Fruit fly (Drosophila melanogaster) whole organism, embryonic: ENCODE data around the gene Smu1.

Experiments
- Ada2b ChIP-seq: fragments of 200-800 bp; sonication (Bioruptor generic); IDR thresholded peaks from 2 replicates; pipeline ENCODE4 v1.3.6; 2022; ENCODE audit warnings: missing biosample characterization, missing genetic modification characterization
- Aef1 ChIP-seq: fragments of 200-800 bp; sonication (Bioruptor generic); IDR thresholded peaks from 3 replicates; pipeline ENCODE4 v1.3.6; 2022; ENCODE audit warnings: missing biosample characterization, missing genetic modification characterization
- CG10209 ChIP-seq: fragments of 200-800 bp; sonication (Bioruptor generic); optimal IDR thresholded peaks from 3 replicates; lab custom pipeline; 2017; ENCODE audit warnings: missing biosample characterization, mild to moderate bottlenecking, missing genetic modification characterization, missing genetic modification reagents
- CG1024 ChIP-seq: fragments of 200-800 bp; sonication (Bioruptor generic); IDR thresholded peaks from 2 replicates; pipeline ENCODE4 v1.3.6; 2022; ENCODE audit warnings: missing biosample characterization, missing genetic modification characterization
- CG10543 ChIP-seq: fragments of 200-800 bp; sonication (Bioruptor generic); optimal IDR thresholded peaks from 3 replicates; lab custom pipeline; 2017; ENCODE audit warnings: missing biosample characterization, mild to moderate bottlenecking, missing genetic modification characterization, moderate library complexity
- CG11398 ChIP-seq: fragments of 200-800 bp; sonication (Bioruptor generic); optimal IDR thresholded peaks from 2 replicates; lab custom pipeline; 2016; ENCODE audit warnings: missing biosample characterization, missing genetic modification characterization
- CG12744 ChIP-seq: fragments of 200-800 bp; sonication (Bioruptor generic); optimal IDR thresholded peaks from 2 replicates; lab custom pipeline; 2016; ENCODE audit warnings: missing biosample characterization, missing genetic modification characterization
- CG14441 ChIP-seq: fragments of 200-800 bp; sonication (Bioruptor generic); IDR thresholded peaks from 2 replicates; pipeline ENCODE4 v1.3.6; 2022; ENCODE audit warnings: missing biosample characterization, missing genetic modification characterization
- CG14710 ChIP-seq: fragments of 200-800 bp; sonication (Bioruptor generic); optimal IDR thresholded peaks from 3 replicates; lab custom pipeline; 2019; ENCODE audit warnings: missing biosample characterization, mild to moderate bottlenecking, missing genetic modification characterization, moderate library complexity
- CG15269 ChIP-seq: fragments of 200-800 bp; sonication (Bioruptor generic); optimal IDR thresholded peaks from 2 replicates; lab custom pipeline; 2018; ENCODE audit warnings: missing biosample characterization, mild to moderate bottlenecking, missing genetic modification characterization, moderate library complexity
- CG15601 ChIP-seq: fragments of 200-800 bp; sonication (Bioruptor generic); optimal IDR thresholded peaks from 3 replicates; lab custom pipeline; 2019; ENCODE audit warnings: missing biosample characterization, mild to moderate bottlenecking, missing genetic modification characterization, moderate library complexity
- CG18262 ChIP-seq: fragments of 200-800 bp; optimal IDR thresholded peaks from 3 replicates; lab custom pipeline; 2019; ENCODE audit warnings: missing biosample characterization, mild to moderate bottlenecking, missing genetic modification characterization, moderate library complexity
- CG2120 ChIP-seq: fragments of 200-800 bp; sonication (Bioruptor generic); optimal IDR thresholded peaks from 3 replicates; lab custom pipeline; 2016; ENCODE audit warnings: missing biosample characterization, missing genetic modification characterization
- CG31365 ChIP-seq: fragments of 200-800 bp; sonication (Bioruptor generic); optimal IDR thresholded peaks from 2 replicates; lab custom pipeline; 2018; ENCODE audit warnings: missing biosample characterization, mild to moderate bottlenecking, missing genetic modification characterization
- CG32772 ChIP-seq: fragments of 200-800 bp; sonication (Bioruptor generic); IDR thresholded peaks from 2 replicates; pipeline ENCODE4 v1.3.6; 2022; ENCODE audit warnings: missing biosample characterization, missing genetic modification characterization
- CG4424 ChIP-seq: fragments of 200-800 bp; sonication (Bioruptor generic); optimal IDR thresholded peaks from 3 replicates; lab custom pipeline; 2016; ENCODE audit warnings: missing biosample characterization, missing genetic modification characterization
- CG6654 ChIP-seq: fragments of 200-800 bp; sonication (Bioruptor generic); optimal IDR thresholded peaks from 2 replicates; lab custom pipeline; 2017; ENCODE audit warnings: missing biosample characterization, mild to moderate bottlenecking, missing genetic modification characterization
- CG6689 ChIP-seq: fragments of 200-800 bp; sonication (Bioruptor generic); IDR thresholded peaks from 2 replicates; pipeline ENCODE4 v1.3.6; 2022; ENCODE audit warnings: missing biosample characterization, missing genetic modification characterization
- CG7271 ChIP-seq: fragments of 200-800 bp; sonication (Bioruptor generic); optimal IDR thresholded peaks from 2 replicates; lab custom pipeline; 2018; ENCODE audit warnings: missing biosample characterization, mild to moderate bottlenecking, missing genetic modification characterization, moderate library complexity
- CG7556 ChIP-seq: fragments of 200-800 bp; sonication (Bioruptor generic); optimal IDR thresholded peaks from 2 replicates; lab custom pipeline; 2017; ENCODE audit warnings: missing biosample characterization, mild to moderate bottlenecking, missing genetic modification characterization
- CG8388 ChIP-seq: fragments of 200-800 bp; sonication (Bioruptor generic); optimal IDR thresholded peaks from 2 replicates; lab custom pipeline; 2019; ENCODE audit warnings: missing biosample characterization, mild to moderate bottlenecking, missing genetic modification characterization, moderate library complexity
- CoRest ChIP-seq: fragments of 200-800 bp; sonication (Bioruptor generic); optimal IDR thresholded peaks from 3 replicates; lab custom pipeline; 2018; ENCODE audit warnings: missing biosample characterization, mild to moderate bottlenecking, missing genetic modification characterization, moderate library complexity
- D19A ChIP-seq: fragments of 200-800 bp; optimal IDR thresholded peaks from 3 replicates; lab custom pipeline; 2019; ENCODE audit warnings: missing biosample characterization, mild to moderate bottlenecking, missing genetic modification characterization, moderate library complexity
- Deaf1 ChIP-seq: fragments of 200-800 bp; optimal IDR thresholded peaks from 3 replicates; lab custom pipeline; 2019; ENCODE audit warnings: missing biosample characterization, mild to moderate bottlenecking, missing genetic modification characterization, moderate library complexity
- Fer2 ChIP-seq: fragments of 200-800 bp; sonication (Bioruptor generic); optimal IDR thresholded peaks from 2 replicates; lab custom pipeline; 2018; ENCODE audit warnings: missing biosample characterization, mild to moderate bottlenecking, missing genetic modification characterization, moderate library complexity
- H2.0 ChIP-seq: fragments of 200-800 bp; sonication (Bioruptor generic); IDR thresholded peaks from 2 replicates; pipeline ENCODE4 v1.3.6; 2022; ENCODE audit warnings: missing biosample characterization, missing genetic modification characterization
- HHEX ChIP-seq: fragments of 200-800 bp; sonication (Bioruptor generic); optimal IDR thresholded peaks from 3 replicates; lab custom pipeline; 2017; ENCODE audit warnings: missing biosample characterization, mild to moderate bottlenecking, missing genetic modification characterization, missing genetic modification reagents
- Hmr ChIP-seq: fragments of 200-800 bp; sonication (Bioruptor generic); optimal IDR thresholded peaks from 3 replicates; lab custom pipeline; 2017; ENCODE audit warnings: mild to moderate bottlenecking, missing biosample characterization, missing genetic modification reagents, missing genetic modification characterization
- Hr39 ChIP-seq: fragments of >200 bp; optimal IDR thresholded peaks from 2 replicates; lab custom pipeline; 2017
- Hr51 ChIP-seq, 2 experiments: fragments of 200-800 bp; sonication (Bioruptor generic); optimal IDR thresholded peaks; 2 replicates in 1 of 2; 3 replicates in 1 of 2; lab custom pipeline; 2016 to 2018; ENCODE audit warnings: missing biosample characterization in 2 of 2, missing genetic modification characterization in 2 of 2, mild to moderate bottlenecking in 1 of 2, moderate library complexity in 1 of 2
- NC2α ChIP-seq: fragments of 200-800 bp; sonication (Bioruptor generic); optimal IDR thresholded peaks from 2 replicates; lab custom pipeline; 2016; ENCODE audit warnings: missing biosample characterization, missing genetic modification characterization
- NC2β ChIP-seq: fragments of 200-800 bp; sonication (Bioruptor generic); optimal IDR thresholded peaks from 2 replicates; lab custom pipeline; 2016; ENCODE audit warnings: missing biosample characterization, missing genetic modification characterization
- ase ChIP-seq: fragments of 200-800 bp; sonication (Bioruptor generic); IDR thresholded peaks from 3 replicates; pipeline ENCODE4 v1.3.6; 2022; ENCODE audit warnings: missing biosample characterization, missing genetic modification characterization
- cg ChIP-seq: fragments of 200-800 bp; sonication (Bioruptor generic); optimal IDR thresholded peaks from 3 replicates; lab custom pipeline; 2019; ENCODE audit warnings: missing biosample characterization, mild to moderate bottlenecking, missing genetic modification characterization, moderate library complexity
- dimm ChIP-seq: fragments of 200-800 bp; sonication (Bioruptor generic); IDR thresholded peaks from 2 replicates; pipeline ENCODE4 v1.3.6; 2022; ENCODE audit warnings: missing biosample characterization, missing genetic modification characterization
- disco-r ChIP-seq: fragments of 200-800 bp; sonication (Bioruptor generic); optimal IDR thresholded peaks from 2 replicates; lab custom pipeline; 2016; ENCODE audit warnings: missing biosample characterization, missing genetic modification characterization
- fd102C ChIP-seq: fragments of 200-800 bp; sonication (Bioruptor generic); optimal IDR thresholded peaks from 2 replicates; lab custom pipeline; 2018; ENCODE audit warnings: missing biosample characterization, mild to moderate bottlenecking, missing genetic modification characterization, moderate library complexity
- ham ChIP-seq: fragments of 200-800 bp; sonication (Bioruptor generic); IDR thresholded peaks from 2 replicates; pipeline ENCODE4 v1.3.6; 2022; ENCODE audit warnings: missing biosample characterization, missing genetic modification characterization
- hth ChIP-seq: fragments of >200 bp; optimal IDR thresholded peaks from 2 replicates; lab custom pipeline; 2017; ENCODE audit warnings: inconsistent platforms
- lola ChIP-seq, 3 experiments: fragments of >200 bp in 2 of 3; fragments of 200-800 bp in 1 of 3; sonication (Bioruptor generic) in 1 of 3; optimal IDR thresholded peaks; 2 replicates each; lab custom pipeline; 2017 to 2019; ENCODE audit warnings: missing biosample characterization in 3 of 3, missing genetic modification characterization in 3 of 3, mild to moderate bottlenecking in 1 of 3, moderate library complexity in 1 of 3
- nau ChIP-seq: fragments of 200-800 bp; sonication (Bioruptor generic); optimal IDR thresholded peaks from 3 replicates; lab custom pipeline; 2017; ENCODE audit warnings: missing biosample characterization, mild to moderate bottlenecking, missing genetic modification characterization, missing genetic modification reagents
- odd ChIP-seq: fragments of 200-800 bp; sonication (Bioruptor generic); optimal IDR thresholded peaks from 2 replicates; lab custom pipeline; 2017; ENCODE audit warnings: missing biosample characterization, mild to moderate bottlenecking, missing genetic modification characterization
- sd ChIP-seq: fragments of 200-800 bp; sonication (Bioruptor generic); optimal IDR thresholded peaks from 3 replicates; lab custom pipeline; 2018; ENCODE audit warnings: missing biosample characterization, mild to moderate bottlenecking, missing genetic modification characterization, moderate library complexity
- so ChIP-seq: fragments of 200-800 bp; sonication (Bioruptor generic); IDR thresholded peaks from 3 replicates; pipeline ENCODE4 v1.3.6; 2022; ENCODE audit warnings: missing biosample characterization, missing genetic modification characterization
- stwl ChIP-seq: fragments of 200-800 bp; sonication (Bioruptor generic); optimal IDR thresholded peaks from 3 replicates; lab custom pipeline; 2018; ENCODE audit warnings: missing biosample characterization, mild to moderate bottlenecking, missing genetic modification characterization, moderate library complexity
- tna ChIP-seq: fragments of 200-800 bp; sonication (Bioruptor generic); IDR thresholded peaks from 2 replicates; pipeline ENCODE4 v1.3.6; 2022; ENCODE audit warnings: missing biosample characterization, missing genetic modification characterization; ENCODE audit not compliant: partially characterized antibody
- vvl ChIP-seq: fragments of 200-800 bp; sonication (Bioruptor generic); IDR thresholded peaks from 2 replicates; pipeline ENCODE4 v1.3.6; 2022; ENCODE audit warnings: missing biosample characterization, missing genetic modification characterization
- z ChIP-seq: fragments of 200-800 bp; sonication (Bioruptor generic); IDR thresholded peaks from 3 replicates; pipeline ENCODE4 v1.3.6; 2022; ENCODE audit warnings: missing biosample characterization, missing genetic modification characterization

The Smu1 gene

DNA sequence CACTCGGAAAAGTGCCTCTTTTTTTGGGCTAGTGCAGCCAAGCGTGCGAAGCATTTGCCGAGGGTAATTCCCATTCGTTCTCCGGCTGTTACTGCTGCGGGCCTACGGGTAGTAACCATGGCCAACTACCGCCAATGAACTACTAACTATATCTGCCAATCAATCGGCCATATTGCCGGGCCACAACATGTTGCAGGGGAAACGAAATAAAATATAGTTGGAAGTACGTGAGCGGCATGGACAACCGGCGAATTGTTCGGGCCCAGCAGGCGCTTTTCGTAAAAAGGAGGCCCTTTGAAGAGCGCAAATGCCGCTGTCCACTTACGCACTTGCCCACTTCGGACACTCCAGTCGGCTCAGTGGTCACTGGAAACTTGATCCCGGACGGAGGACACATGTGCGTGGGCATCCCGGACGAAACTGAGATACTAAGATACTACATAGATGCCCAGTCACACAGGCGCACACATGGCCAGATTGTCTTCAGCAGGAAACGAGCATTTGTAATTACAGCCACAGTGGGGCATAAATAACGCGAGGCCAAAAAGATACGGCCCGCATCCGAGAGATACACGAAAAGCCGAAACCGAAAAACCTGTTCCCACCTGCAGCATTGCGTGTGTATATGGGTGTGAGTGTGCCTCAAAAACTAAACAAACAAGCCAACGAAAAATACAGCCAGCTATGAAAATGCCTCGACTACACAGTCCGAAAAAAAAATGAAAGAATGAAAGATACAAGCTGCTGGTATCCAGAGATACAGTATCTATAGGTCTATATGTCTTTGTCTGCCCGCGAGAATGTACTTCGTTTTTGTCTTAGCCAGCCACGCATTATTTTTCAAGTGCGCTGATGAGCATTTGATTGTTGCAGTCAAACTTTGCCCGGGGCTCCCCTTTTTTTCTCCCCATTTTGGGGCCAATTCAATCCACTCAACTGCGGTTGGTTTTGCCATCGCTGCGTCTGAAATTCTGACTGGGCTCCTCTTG, 6.6 kb upstream of the Smu1 start:
- TF ChIP-seq CG7556 (GFP tag; lab: Kevin White, UChicago) (no peak), Fer2 (tag; lab: Kevin White, UChicago) (no peak), H2.0 (GFP tag; lab: Robert Waterston, UW) (no peak), CG6654 (GFP tag; lab: Kevin White, UChicago) (no peak), CG32772 (peak; percentile 28; the same call in 1 of the 2 replicates), fd102C (GFP tag; lab: Kevin White, UChicago) (no peak), CG18262 (tag; lab: Kevin White, UChicago) (peak; percentile 36), CG14710 (peak; percentile 35), hth (no peak), tna (GFP tag; lab: Robert Waterston, UW) (no peak), vvl (GFP tag; lab: Robert Waterston, UW) (peak; percentile 27; the same call in 1 of the 2 replicates), z (GFP tag; lab: Robert Waterston, UW) (no peak), odd (peak; percentile 16), so (GFP tag; lab: Robert Waterston, UW) (peak; percentile 28; the same call in 1 of the 3 replicates), CG14441 (0 out of 2 replicates have a peak, but pooled peaks have one; percentile 21), NC2α (GFP tag; lab: Kevin White, UChicago) (no peak), disco-r (GFP tag; lab: Kevin White, UChicago) (peak; percentile 39), CG4424 (GFP tag; lab: Kevin White, UChicago) (no peak), D19A (tag; lab: Kevin White, UChicago) (peak; percentile 53), sd (peak; percentile 80), CG8388 (GFP tag; lab: Kevin White, UChicago) (no peak), Aef1 (GFP tag; lab: Robert Waterston, UW) (no peak), ham (GFP tag; lab: Robert Waterston, UW) (no peak), lola (GFP tag; optimal IDR thresholded peaks at IDR 0.05; lab: Kevin White, UChicago) (peak in 1 of 3 experiments; percentile 39), CG10209 (GFP tag; lab: Kevin White, UChicago) (no peak), NC2β (GFP tag; lab: Kevin White, UChicago) (peak; percentile 25), CG2120 (GFP tag; lab: Kevin White, UChicago) (peak; percentile 3), nau (peak; percentile 20), ase (GFP tag; lab: Robert Waterston, UW) (no peak; the same call in 2 of the 3 replicates), HHEX (GFP tag; lab: Kevin White, UChicago) (peak; percentile 31), Ada2b (GFP tag; lab: Robert Waterston, UW) (no peak), CG11398 (GFP tag; lab: Kevin White, UChicago) (no peak), CG6689 (peak; percentile 26; the same call in 1 of the 2 replicates), Hmr (GFP tag; lab: Kevin White, UChicago) (peak; percentile 3), CG1024 (no peak), CG7271 (tag; lab: Kevin White, UChicago) (no peak), stwl (tag; lab: Kevin White, UChicago) (no peak), Deaf1 (peak; percentile 61), CG15269 (tag; lab: Kevin White, UChicago) (peak; percentile 32), Hr39 (lab: Kevin White, UChicago) (no peak), Hr51 (GFP tag; optimal IDR thresholded peaks at IDR 0.05; lab: Kevin White, UChicago) (peak in 1 of 2 experiments; percentile 6), CG10543 (GFP tag; lab: Kevin White, UChicago) (peak; percentile 72), cg (GFP tag; lab: Kevin White, UChicago) (peak; percentile 63), CoRest (peak; percentile 9), CG15601 (tag; lab: Kevin White, UChicago) (peak; percentile 35), CG31365 (tag; lab: Kevin White, UChicago) (no peak), CG12744 (peak; percentile 4), dimm (no peak)
